Fruit fly (Drosophila melanogaster) whole organism, pupa: ENCODE measurements around the gene CG5854.
A peak's percentile ranks its signal among the peaks of the same experiment; 100 is the strongest.

Experiments
- EcR ChIP-seq: fragments of 200-800 bp; sonication (Bioruptor generic); optimal IDR thresholded peaks from 3 replicates; lab custom pipeline; 2019; ENCODE audit warnings: missing biosample characterization, missing genetic modification characterization, mild to moderate bottlenecking, moderate library complexity, missing genetic modification reagents
- Pif1B ChIP-seq: fragments of 200-800 bp; sonication (Bioruptor generic); optimal IDR thresholded peaks from 3 replicates; lab custom pipeline; 2016; ENCODE audit warnings: missing biosample characterization, missing genetic modification characterization
- Snoo ChIP-seq: fragments of 200-800 bp; sonication (Bioruptor generic); optimal IDR thresholded peaks from 3 replicates; lab custom pipeline; 2017; ENCODE audit warnings: missing biosample characterization, mild to moderate bottlenecking, missing genetic modification characterization, inconsistent platforms

- TF ChIP-seq EcR (GFP tag; lab: Kevin White, UChicago) (peak; percentile 5), Snoo (peak; percentile 40), Pif1B (GFP tag; lab: Kevin White, UChicago) (no peak)
Observed at dm6 chr3R:23888273-23889220, 45.2 kb upstream of the CG5854 start.
